Worm (Caenorhabditis elegans) whole organism, late embryonic: ENCODE measurements around the gene ins-10.

Source experiments
- C08G9.2 ChIP-seq: sonication (generic microtip); optimal IDR thresholded peaks from 2 replicates; lab custom pipeline; 2016; ENCODE audit warnings: mild to moderate bottlenecking, missing genetic modification characterization, moderate library complexity, missing compliant biosample characterization
- F13H6.1 ChIP-seq: sonication (generic microtip); optimal IDR thresholded peaks from 2 replicates; lab custom pipeline; 2016; ENCODE audit warnings: missing genetic modification characterization, missing compliant biosample characterization
- Y22D7AL.16 ChIP-seq: sonication (generic microtip); optimal IDR thresholded peaks from 2 replicates; lab custom pipeline; 2016; ENCODE audit warnings: missing genetic modification characterization, missing compliant biosample characterization
- ceh-18 ChIP-seq: sonication (generic microtip); optimal IDR thresholded peaks from 2 replicates; lab custom pipeline; 2016; ENCODE audit warnings: missing genetic modification characterization, missing compliant biosample characterization
- ceh-2 ChIP-seq: sonication (generic microtip); optimal IDR thresholded peaks from 2 replicates; lab custom pipeline; 2016; ENCODE audit warnings: missing genotype, missing genetic modification characterization, missing compliant biosample characterization
- ceh-22 ChIP-seq: sonication (generic microtip); optimal IDR thresholded peaks from 2 replicates; lab custom pipeline; 2017; ENCODE audit warnings: missing biosample characterization, missing genetic modification characterization
- ceh-30 ChIP-seq: fragments of 150-350 bp; optimal IDR thresholded peaks from 2 replicates; lab custom pipeline; 2014; ENCODE audit warnings: missing biosample characterization, missing genetic modification characterization
- ceh-34 ChIP-seq: sonication (generic microtip); optimal IDR thresholded peaks from 2 replicates; lab custom pipeline; 2016; ENCODE audit warnings: mild to moderate bottlenecking, missing genetic modification characterization, missing compliant biosample characterization
- ceh-48 ChIP-seq: sonication (generic microtip); optimal IDR thresholded peaks from 2 replicates; lab custom pipeline; 2016; ENCODE audit warnings: missing genetic modification characterization, inconsistent platforms, missing compliant biosample characterization
- ceh-6 ChIP-seq: fragments of 200-800 bp; sonication (Bioruptor generic); optimal IDR thresholded peaks from 2 replicates; lab custom pipeline; 2018; ENCODE audit warnings: mild to moderate bottlenecking, missing genetic modification characterization, missing compliant biosample characterization
- eyg-1 ChIP-seq: sonication (generic microtip); optimal IDR thresholded peaks from 2 replicates; lab custom pipeline; 2016; ENCODE audit warnings: missing genotype, missing genetic modification characterization, missing compliant biosample characterization
- fkh-10 ChIP-seq: fragments of 150-350 bp; optimal IDR thresholded peaks from 2 replicates; lab custom pipeline; 2014; ENCODE audit warnings: missing biosample characterization, missing genetic modification reagents, missing genetic modification characterization
- fkh-6 ChIP-seq: sonication (generic microtip); optimal IDR thresholded peaks from 2 replicates; lab custom pipeline; 2016; ENCODE audit warnings: missing genetic modification characterization, missing compliant biosample characterization
- hlh-15 ChIP-seq: sonication (generic microtip); optimal IDR thresholded peaks from 2 replicates; lab custom pipeline; 2016; ENCODE audit warnings: missing genetic modification characterization, missing compliant biosample characterization
- lim-6 ChIP-seq: sonication (generic microtip); optimal IDR thresholded peaks from 2 replicates; lab custom pipeline; 2016; ENCODE audit warnings: missing genetic modification characterization, missing compliant biosample characterization
- nhr-11 ChIP-seq: fragments of 150-350 bp; optimal IDR thresholded peaks from 2 replicates; lab custom pipeline; 2014; ENCODE audit warnings: missing biosample characterization, missing genetic modification characterization
- nhr-232 ChIP-seq: sonication (generic microtip); optimal IDR thresholded peaks from 2 replicates; lab custom pipeline; 2016; ENCODE audit warnings: missing genetic modification characterization, missing compliant biosample characterization
- npax-4 ChIP-seq: sonication (generic microtip); optimal IDR thresholded peaks from 2 replicates; lab custom pipeline; 2016; ENCODE audit warnings: missing genetic modification characterization, missing compliant biosample characterization
- odd-2 ChIP-seq: sonication (generic microtip); optimal IDR thresholded peaks from 2 replicates; lab custom pipeline; 2017; ENCODE audit warnings: antibody characterized with exemption, mild to moderate bottlenecking, missing genetic modification characterization, missing compliant biosample characterization
- pat-9 ChIP-seq: fragments of 200-800 bp; sonication (Bioruptor generic); optimal IDR thresholded peaks from 2 replicates; lab custom pipeline; 2018; ENCODE audit warnings: mild to moderate bottlenecking, missing genetic modification characterization, moderate library complexity, missing compliant biosample characterization
- pros-1 ChIP-seq: fragments of 150-350 bp; optimal IDR thresholded peaks from 2 replicates; lab custom pipeline; 2014; ENCODE audit warnings: missing biosample characterization, missing genetic modification reagents, missing genetic modification characterization
- rnt-1 ChIP-seq: sonication (generic microtip); optimal IDR thresholded peaks from 2 replicates; lab custom pipeline; 2016; ENCODE audit warnings: missing genetic modification characterization, missing compliant biosample characterization
- sox-2 ChIP-seq: fragments of 200-800 bp; sonication (Bioruptor generic); IDR thresholded peaks from 2 replicates; pipeline ENCODE4 v1.3.6; 2022; ENCODE audit warnings: missing genetic modification reagents, missing genetic modification characterization, missing compliant biosample characterization
- tbx-2 ChIP-seq: sonication (generic microtip); optimal IDR thresholded peaks from 2 replicates; lab custom pipeline; 2016; ENCODE audit warnings: missing genetic modification characterization, missing compliant biosample characterization
- ttx-3 ChIP-seq: sonication (generic microtip); optimal IDR thresholded peaks from 2 replicates; lab custom pipeline; 2016; ENCODE audit warnings: missing genetic modification reagents, missing genetic modification characterization, missing compliant biosample characterization
- unc-3 ChIP-seq, 2 experiments: fragments of 200-800 bp in 1 of 2; sonication (Bioruptor generic) in 1 of 2; sonication (generic microtip) in 1 of 2; conservative IDR thresholded peaks in 1 of 2; optimal IDR thresholded peaks in 1 of 2; 2 replicates each; pipeline versions ENCODE4 v1.3.6 to Lab custom; 2016 to 2022; ENCODE audit warnings: missing compliant biosample characterization in 2 of 2, missing genetic modification characterization in 2 of 2, missing genetic modification reagents in 1 of 2
- unc-55 ChIP-seq: sonication (generic microtip); optimal IDR thresholded peaks from 2 replicates; lab custom pipeline; 2017; ENCODE audit warnings: missing biosample characterization, missing genetic modification reagents, missing genetic modification characterization

The ins-10 gene

ce11 chrV:14074160-14074559 lies 40.4 kb downstream of the ins-10 start, which contains the start of gene D1086.11:
TSS of gene D1086.11 (plus strand) at chrV:14074460.
- no peak for TF ChIP-seq unc-3 (GFP tag; conservative IDR thresholded peaks at IDR 0.05; lab: Robert Waterston, UW)
- TF ChIP-seq unc-3 (tag; optimal IDR thresholded peaks at IDR 0.05; lab: Kevin White, UChicago) = no peak
- no peak for TF ChIP-seq fkh-6 (tag; lab: Kevin White, UChicago)
- TF ChIP-seq ceh-18 = no peak
- no peak for TF ChIP-seq odd-2 (tag; lab: Kevin White, UChicago)
- no peak for TF ChIP-seq ceh-30 (tag; lab: Kevin White, UChicago)
- no peak for TF ChIP-seq ceh-6
- no peak for TF ChIP-seq nhr-232 (tag; lab: Kevin White, UChicago)
- no peak for TF ChIP-seq C08G9.2 (tag; lab: Kevin White, UChicago)
- TF ChIP-seq Y22D7AL.16 (tag; lab: Kevin White, UChicago) = no peak
- no peak for TF ChIP-seq nhr-11 (tag; lab: Kevin White, UChicago)
- no peak for TF ChIP-seq hlh-15 (tag; lab: Kevin White, UChicago)
- no peak for TF ChIP-seq ceh-34 (tag; lab: Kevin White, UChicago)
- TF ChIP-seq, all 69 proteins: peak for 0

- TF ChIP-seq npax-4 = no peak
Observed at ce11 chrV:14079501-14079900, 45.8 kb downstream of the ins-10 start, which contains the start of gene D1086.6. TSS of gene D1086.6 (plus strand) at chrV:14079801.

ce11 chrV:14082453-14082852 lies 48.7 kb downstream of the ins-10 start, which contains the start of gene D1086.10:
TSS of gene D1086.10 (plus strand) at chrV:14082753.
- no peak for TF ChIP-seq fkh-10
- no peak for TF ChIP-seq F13H6.1 (tag; lab: Kevin White, UChicago)
- no peak for TF ChIP-seq sox-2 (GFP tag; lab: Robert Waterston, UW)
- no peak for TF ChIP-seq tbx-2 (tag; lab: Kevin White, UChicago)
- no peak for TF ChIP-seq Y22D7AL.16 (tag; lab: Kevin White, UChicago)
- no peak for TF ChIP-seq ceh-2 (tag; lab: Kevin White, UChicago)
- TF ChIP-seq rnt-1 (tag; lab: Kevin White, UChicago) = no peak
- no peak for TF ChIP-seq nhr-11 (tag; lab: Kevin White, UChicago)
- TF ChIP-seq ceh-30 (tag; lab: Kevin White, UChicago) = no peak

- TF ChIP-seq ceh-6 (no peak), fkh-6 (tag; lab: Kevin White, UChicago) (no peak), nhr-11 (tag; lab: Kevin White, UChicago) (no peak), eyg-1 (tag; lab: Kevin White, UChicago) (no peak), ttx-3 (tag; lab: Kevin White, UChicago) (no peak), lim-6 (tag; lab: Kevin White, UChicago) (no peak), ceh-22 (tag; lab: Kevin White, UChicago) (no peak), pat-9 (tag; lab: Kevin White, UChicago) (no peak), ceh-48 (tag; lab: Kevin White, UChicago) (no peak), unc-55 (GFP tag; lab: Kevin White, UChicago) (no peak), pros-1 (tag; lab: Kevin White, UChicago) (no peak)
Observed at ce11 chrV:14083970-14084369, 50.2 kb downstream of the ins-10 start, which contains the start of gene D1086.7. TSS of gene D1086.7 (plus strand) at chrV:14084270.
